Worm (Caenorhabditis elegans): ENCODE results near the gene F40G9.15.

ce11 chrIII:178126-178525 is 4.1 kb upstream of the F40G9.15 start:
- TF ChIP-seq snpc-4 (tag; optimal IDR thresholded peaks at IDR 0.05) (no peak), unc-62 (GFP tag; optimal IDR thresholded peaks at IDR 0.05 in 1 of 2) (no peak), unc-62 (tag; optimal IDR thresholded peaks at IDR 0.05) (no peak), dmd-8 (GFP tag; IDR thresholded peaks at IDR 0.05) (no peak)
